Fruit fly (Drosophila melanogaster): ENCODE measurements around the gene CG46430.

CG46430 gene

DNA sequence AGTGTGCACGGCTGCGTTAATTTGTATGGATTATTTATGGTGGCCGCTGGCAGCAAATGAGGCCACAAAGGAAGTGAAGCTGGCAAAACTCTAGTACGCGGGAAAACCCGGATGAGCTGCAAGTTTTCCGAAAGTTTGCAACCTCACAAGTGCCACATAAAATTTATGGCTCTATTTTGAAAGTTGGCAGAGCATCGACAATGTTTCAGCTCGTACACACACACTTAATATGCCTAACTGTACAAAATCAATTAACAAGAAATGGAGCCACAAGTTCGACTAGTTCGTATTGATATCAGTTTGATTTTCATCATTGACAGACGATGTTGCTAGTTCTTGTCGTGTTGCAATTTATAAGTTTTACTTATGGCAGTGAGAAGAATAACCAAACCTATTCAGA, at the start of gene CG46430:
Gene CG46430 (plus strand): TSS at position 301 of the 400 bp plus-strand sequence.
- TF ChIP-seq CG9948 (tag; optimal IDR thresholded peaks at IDR 0.05) (no peak), CG13204 (GFP tag; optimal IDR thresholded peaks at IDR 0.05) (no peak), Snoo (tag; optimal IDR thresholded peaks at IDR 0.05) (no peak), Ets98B (GFP tag; IDR thresholded peaks at IDR 0.05) (no peak), gl (tag; optimal IDR thresholded peaks at IDR 0.05) (no peak), CG17806 (tag; optimal IDR thresholded peaks at IDR 0.05) (no peak), CG34367 (tag; optimal IDR thresholded peaks at IDR 0.05) (no peak), EcR (GFP tag; optimal IDR thresholded peaks at IDR 0.05) (no peak), CG4496 (GFP tag; IDR thresholded peaks at IDR 0.05) (no peak)

DNA sequence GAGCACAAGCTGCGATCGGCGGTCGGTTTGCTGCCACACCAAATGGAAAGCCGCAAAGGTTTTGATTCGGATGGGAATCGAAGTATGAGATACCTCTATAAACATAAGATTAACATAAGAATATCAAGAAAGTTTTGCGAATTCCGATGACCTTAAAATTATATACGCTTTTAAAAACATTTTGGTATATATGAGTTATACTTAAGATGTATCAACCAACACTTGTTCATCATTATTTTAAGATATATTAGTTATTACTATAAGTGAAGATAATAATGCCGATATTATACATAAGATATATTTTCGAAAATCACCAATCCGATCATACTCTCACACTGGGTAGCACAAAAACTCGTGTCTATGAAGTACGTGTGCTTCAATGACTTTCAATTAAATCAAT, 49.6 kb upstream of the CG46430 start:
- TF ChIP-seq CG14655 (GFP tag; optimal IDR thresholded peaks at IDR 0.05) (peak; percentile 69), Snoo (tag; optimal IDR thresholded peaks at IDR 0.05) (no peak), CG9948 (tag; optimal IDR thresholded peaks at IDR 0.05) (peak; percentile 21), CG10348 (GFP tag; IDR thresholded peaks at IDR 0.05) (peak; percentile 59), CG4496 (GFP tag; IDR thresholded peaks at IDR 0.05) (0 out of 3 replicates have a peak, but pooled peaks have one; percentile 32), CG32121 (GFP tag; IDR thresholded peaks at IDR 0.05) (peak; percentile 88), Ets98B (GFP tag; IDR thresholded peaks at IDR 0.05) (peak; percentile 47; the same call in 1 of the 2 replicates), CG8301 (tag; optimal IDR thresholded peaks at IDR 0.05) (peak; percentile 69), CG17806 (tag; optimal IDR thresholded peaks at IDR 0.05) (no peak), CG8159 (tag; optimal IDR thresholded peaks at IDR 0.05) (peak; percentile 27)

DNA sequence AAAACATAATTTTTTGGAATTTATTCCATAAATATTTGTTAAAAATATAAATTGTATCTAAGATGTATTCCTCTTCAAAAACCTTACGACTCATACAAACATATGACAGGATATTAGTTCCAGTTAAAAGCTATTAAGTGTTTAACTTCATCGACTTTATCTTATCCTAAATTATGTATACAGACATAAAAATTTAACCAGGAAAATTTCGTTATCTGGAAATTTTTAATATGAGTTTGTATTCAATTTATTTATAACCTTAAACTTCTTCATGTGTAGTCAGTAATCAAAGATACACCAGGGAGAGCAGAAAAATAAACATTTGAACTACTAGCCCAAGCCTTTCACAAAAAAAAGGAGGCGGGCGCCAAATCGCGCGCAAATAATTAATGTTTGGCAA, 48.8 kb upstream of the CG46430 start:
- no peak for TF ChIP-seq CG17806 (tag; optimal IDR thresholded peaks at IDR 0.05)
- no peak for TF ChIP-seq rn (GFP tag; IDR thresholded peaks at IDR 0.05)
- no peak for TF ChIP-seq fd96Ca (GFP tag; IDR thresholded peaks at IDR 0.05)
- TF ChIP-seq CG4496 (GFP tag; IDR thresholded peaks at IDR 0.05), result no peak
- no peak for TF ChIP-seq CG12605 (GFP tag; IDR thresholded peaks at IDR 0.05)
- TF ChIP-seq EcR (GFP tag; optimal IDR thresholded peaks at IDR 0.05), result no peak
- TF ChIP-seq CG10348 (GFP tag; IDR thresholded peaks at IDR 0.05), result no peak
- no peak for TF ChIP-seq CG14655 (GFP tag; optimal IDR thresholded peaks at IDR 0.05)

dm6 chr3L:10431883-10432282, 46.4 kb upstream of the CG46430 start, which contains the start of gene Ir67b:
TSS of gene Ir67b (minus strand) at chr3L:10431983.
- TF ChIP-seq D1 (tag; optimal IDR thresholded peaks at IDR 0.05) (no peak), gl (tag; optimal IDR thresholded peaks at IDR 0.05) (no peak), CG15710 (tag; optimal IDR thresholded peaks at IDR 0.05) (no peak), CG8159 (tag; optimal IDR thresholded peaks at IDR 0.05) (no peak), CG4496 (GFP tag; IDR thresholded peaks at IDR 0.05) (no peak), CG12605 (GFP tag; IDR thresholded peaks at IDR 0.05) (no peak), CG8301 (tag; optimal IDR thresholded peaks at IDR 0.05) (no peak), EcR (GFP tag; optimal IDR thresholded peaks at IDR 0.05) (no peak), CG32121 (GFP tag; IDR thresholded peaks at IDR 0.05) (no peak), Pif1A (GFP tag; optimal IDR thresholded peaks at IDR 0.05) (no peak), fd96Ca (GFP tag; IDR thresholded peaks at IDR 0.05) (no peak), CG9948 (tag; optimal IDR thresholded peaks at IDR 0.05) (no peak), CG14655 (GFP tag; optimal IDR thresholded peaks at IDR 0.05) (no peak), Snoo (tag; optimal IDR thresholded peaks at IDR 0.05) (no peak), Ets98B (GFP tag; IDR thresholded peaks at IDR 0.05) (no peak), Pif1B (GFP tag; optimal IDR thresholded peaks at IDR 0.05) (no peak)

DNA sequence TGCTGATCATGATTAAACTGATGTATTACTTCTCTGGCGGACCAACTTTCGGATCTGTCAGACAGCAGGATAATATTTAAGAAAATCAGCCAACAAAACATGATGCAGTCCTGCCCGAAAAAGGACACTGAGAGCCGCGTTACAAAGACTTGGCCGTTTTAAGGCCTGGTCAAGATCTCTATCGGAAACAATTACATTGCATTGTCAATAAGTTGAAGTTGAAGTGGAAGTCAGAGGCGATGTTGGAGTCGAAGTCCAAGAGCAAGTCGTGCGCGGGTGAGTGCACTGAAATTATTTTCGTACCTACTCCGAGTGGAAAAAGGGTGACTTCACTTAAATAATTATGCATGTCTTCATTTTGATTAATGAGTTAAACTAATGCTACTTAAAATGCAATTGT, 44.3 kb upstream of the CG46430 start, which contains the start of gene Ir67c:
Gene Ir67c (minus strand): TSS at position 101 of the 400 bp plus-strand sequence.
- peak; percentile 20 for TF ChIP-seq CG8301 (tag; optimal IDR thresholded peaks at IDR 0.05)
- peak; percentile 8 for TF ChIP-seq CG14655 (GFP tag; optimal IDR thresholded peaks at IDR 0.05)
- TF ChIP-seq CG10348 (GFP tag; IDR thresholded peaks at IDR 0.05), result no peak

- TF ChIP-seq CG15710 (tag; optimal IDR thresholded peaks at IDR 0.05) (no peak), D1 (tag; optimal IDR thresholded peaks at IDR 0.05) (no peak), Pif1A (GFP tag; optimal IDR thresholded peaks at IDR 0.05) (no peak), CG10348 (GFP tag; IDR thresholded peaks at IDR 0.05) (no peak), CG8301 (tag; optimal IDR thresholded peaks at IDR 0.05) (no peak), CG4496 (GFP tag; IDR thresholded peaks at IDR 0.05) (peak; percentile 36; the same call in 1 of the 3 replicates), CG13204 (GFP tag; optimal IDR thresholded peaks at IDR 0.05) (no peak)
Observed at dm6 chr3L:10439873-10440272, 38.4 kb upstream of the CG46430 start.

dm6 chr3L:10440488-10440887, 37.8 kb upstream of the CG46430 start:
- TF ChIP-seq CG4496 (GFP tag; IDR thresholded peaks at IDR 0.05) (peak; percentile 53; the same call in 1 of the 3 replicates), EcR (GFP tag; optimal IDR thresholded peaks at IDR 0.05) (no peak), gl (tag; optimal IDR thresholded peaks at IDR 0.05) (no peak), CG8301 (tag; optimal IDR thresholded peaks at IDR 0.05) (no peak), CG13204 (GFP tag; optimal IDR thresholded peaks at IDR 0.05) (no peak), Pif1A (GFP tag; optimal IDR thresholded peaks at IDR 0.05) (no peak), CG10348 (GFP tag; IDR thresholded peaks at IDR 0.05) (no peak), CG32121 (GFP tag; IDR thresholded peaks at IDR 0.05) (peak; percentile 46; the same call in 1 of the 2 replicates), Pif1B (GFP tag; optimal IDR thresholded peaks at IDR 0.05) (no peak), Ets98B (GFP tag; IDR thresholded peaks at IDR 0.05) (peak; percentile 37), CG12605 (GFP tag; IDR thresholded peaks at IDR 0.05) (0 out of 2 replicates have a peak, but pooled peaks have one; percentile 22), CG34367 (tag; optimal IDR thresholded peaks at IDR 0.05) (no peak), CG14655 (GFP tag; optimal IDR thresholded peaks at IDR 0.05) (no peak), rn (GFP tag; IDR thresholded peaks at IDR 0.05) (no peak), CG8159 (tag; optimal IDR thresholded peaks at IDR 0.05) (no peak), CG15710 (tag; optimal IDR thresholded peaks at IDR 0.05) (no peak), D1 (tag; optimal IDR thresholded peaks at IDR 0.05) (no peak), CG9948 (tag; optimal IDR thresholded peaks at IDR 0.05) (no peak), fd96Ca (GFP tag; IDR thresholded peaks at IDR 0.05) (no peak), CG17806 (tag; optimal IDR thresholded peaks at IDR 0.05) (no peak), Snoo (tag; optimal IDR thresholded peaks at IDR 0.05) (no peak)

All from whole organism, pupa.